Fruit fly (Drosophila melanogaster): ENCODE data around the gene beta-Man.

beta-Man gene

DNA sequence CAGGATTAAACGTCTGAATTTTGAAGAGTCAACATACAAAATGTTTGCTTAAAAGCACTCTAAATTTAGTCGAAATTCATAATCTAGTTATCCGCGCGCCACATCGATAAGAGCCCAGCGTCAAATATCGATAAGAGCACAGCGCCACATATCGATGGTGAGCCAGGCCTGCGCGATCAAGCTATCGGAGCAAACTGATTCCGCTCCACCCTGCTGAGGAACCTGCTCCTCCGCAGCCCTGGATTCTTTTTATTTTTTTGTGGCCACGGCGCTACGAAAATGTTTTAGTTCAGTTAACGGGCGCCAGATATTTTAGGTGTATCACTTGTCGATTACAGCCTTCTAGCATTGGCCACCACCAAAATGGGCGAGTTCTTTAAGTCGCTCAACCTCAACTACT, 23.8 kb downstream of the beta-Man start (continued):
- TF ChIP-seq sens (GFP tag), result peak; percentile 73
- no peak for TF ChIP-seq CG7357 (GFP tag; IDR thresholded peaks at IDR 0.05)
- TF ChIP-seq Neu2 (GFP tag; optimal IDR thresholded peaks at IDR 0.05; ENCODE audit: borderline replicate concordance), result no peak
- no peak for TF ChIP-seq nom (GFP tag; optimal IDR thresholded peaks at IDR 0.05)
- TF ChIP-seq wor (GFP tag; IDR thresholded peaks at IDR 0.05), result no peak
- no peak; the same call in 1 of the 2 replicates for TF ChIP-seq wdn (GFP tag; IDR thresholded peaks at IDR 0.05)
- TF ChIP-seq tio (GFP tag; optimal IDR thresholded peaks at IDR 0.05), result no peak
- TF ChIP-seq nerfin-2 (GFP tag; IDR thresholded peaks at IDR 0.05; ENCODE audit: partially characterized antibody), result peak; percentile 95
- peak; percentile 7 for TF ChIP-seq CG15696 (tag; optimal IDR thresholded peaks at IDR 0.05)
- TF ChIP-seq so (GFP tag; IDR thresholded peaks at IDR 0.05), result peak; percentile 48; the same call in 1 of the 3 replicates
- peak in 1 of 2 experiments; percentile 33 for TF ChIP-seq Pdp1 (GFP tag; optimal IDR thresholded peaks at IDR 0.05)
- TF ChIP-seq CG10147 (GFP tag; optimal IDR thresholded peaks at IDR 0.05), result no peak
- TF ChIP-seq gsb (GFP tag; IDR thresholded peaks at IDR 0.05), result no peak
- peak; percentile 96 for TF ChIP-seq Doc3 (GFP tag; IDR thresholded peaks at IDR 0.05; ENCODE audit: partially characterized antibody)
- TF ChIP-seq NC2β (GFP tag; optimal IDR thresholded peaks at IDR 0.05), result peak; percentile 43
- TF ChIP-seq CG10979 (tag; optimal IDR thresholded peaks at IDR 0.05), result peak; percentile 4
- TF ChIP-seq Awh (GFP tag; IDR thresholded peaks at IDR 0.05), result no peak
- peak; percentile 31 for TF ChIP-seq Mad (GFP tag; optimal IDR thresholded peaks at IDR 0.05)
- peak; percentile 25 for TF ChIP-seq chn (GFP tag; optimal IDR thresholded peaks at IDR 0.05)
- TF ChIP-seq Dbx (GFP tag; IDR thresholded peaks at IDR 0.05), result peak; percentile 70; the same call in 2 of the 3 replicates
- TF ChIP-seq Spps (tag; optimal IDR thresholded peaks at IDR 0.05), result no peak
- TF ChIP-seq CG17328 (GFP tag; IDR thresholded peaks at IDR 0.05), result peak; percentile 65
- TF ChIP-seq ftz-f1 (GFP tag; optimal IDR thresholded peaks at IDR 0.05), result peak; percentile 83
- peak; percentile 35 for TF ChIP-seq zen (tag; optimal IDR thresholded peaks at IDR 0.05)
- peak; percentile 25 for TF ChIP-seq CG13775 (GFP tag; optimal IDR thresholded peaks at IDR 0.05)
- TF ChIP-seq CG7987 (GFP tag; optimal IDR thresholded peaks at IDR 0.05), result peak; percentile 22
- peak; percentile 94 for TF ChIP-seq CG17186 (GFP tag; optimal IDR thresholded peaks at IDR 0.05)
- TF ChIP-seq fd102C (GFP tag; optimal IDR thresholded peaks at IDR 0.05), result no peak
- TF ChIP-seq CG10366 (GFP tag; IDR thresholded peaks at IDR 0.05), result no peak
- TF ChIP-seq CG17568 (GFP tag; optimal IDR thresholded peaks at IDR 0.05), result no peak
- TF ChIP-seq CG6765 (GFP tag; optimal IDR thresholded peaks at IDR 0.05), result no peak
- no peak for TF ChIP-seq otp (GFP tag; IDR thresholded peaks at IDR 0.05)
- TF ChIP-seq btn (GFP tag; optimal IDR thresholded peaks at IDR 0.05), result no peak
- no peak for TF ChIP-seq NC2α (GFP tag; optimal IDR thresholded peaks at IDR 0.05)
- TF ChIP-seq ap (GFP tag; IDR thresholded peaks at IDR 0.05), result no peak
- no peak for TF ChIP-seq Ada2b (GFP tag; IDR thresholded peaks at IDR 0.05)
- TF ChIP-seq CG14860 (GFP tag; IDR thresholded peaks at IDR 0.05; ENCODE audit: partially characterized antibody), result peak; percentile 96
- no peak for TF ChIP-seq sima (GFP tag; optimal IDR thresholded peaks at IDR 0.05)
- peak; percentile 99 for TF ChIP-seq amos (GFP tag; IDR thresholded peaks at IDR 0.05; ENCODE audit: partially characterized antibody)
- TF ChIP-seq Hmr (GFP tag; optimal IDR thresholded peaks at IDR 0.05), result peak; percentile 74
- TF ChIP-seq CG10959 (GFP tag; IDR thresholded peaks at IDR 0.05), result no peak
- no peak for TF ChIP-seq pita (GFP tag; optimal IDR thresholded peaks at IDR 0.05)
- TF ChIP-seq gro (GFP tag; optimal IDR thresholded peaks at IDR 0.05), result peak; percentile 47
- no peak for TF ChIP-seq Sox100B (GFP tag; optimal IDR thresholded peaks at IDR 0.05)
- TF ChIP-seq Xbp1 (GFP tag; optimal IDR thresholded peaks at IDR 0.05), result peak; percentile 55
- TF ChIP-seq CG11093 (GFP tag; IDR thresholded peaks at IDR 0.05), result no peak
- TF ChIP-seq her (GFP tag; optimal IDR thresholded peaks at IDR 0.05), result peak; percentile 71
- peak; percentile 56 for TF ChIP-seq lilli (GFP tag; optimal IDR thresholded peaks at IDR 0.05)
- no peak for TF ChIP-seq tup (GFP tag; optimal IDR thresholded peaks at IDR 0.05)
- no peak for TF ChIP-seq eyg (GFP tag; optimal IDR thresholded peaks at IDR 0.05)
- TF ChIP-seq jumu (GFP tag; optimal IDR thresholded peaks at IDR 0.05), result peak; percentile 40
